Worm (Caenorhabditis elegans): ENCODE measurements around the gene nrde-2.

nrde-2 gene

ce11 chrII:10239595-10239994 lies 7.8 kb downstream of the nrde-2 start, which contains the start of gene mec-15:
TSS of gene mec-15 (minus strand) at chrII:10239695.
- TF ChIP-seq ceh-8 (GFP tag; optimal IDR thresholded peaks at IDR 0.05) (no peak), unc-130 (tag; optimal IDR thresholded peaks at IDR 0.05) (no peak), snpc-4 (tag; optimal IDR thresholded peaks at IDR 0.05) (no peak), vab-15 (tag; optimal IDR thresholded peaks at IDR 0.05) (no peak), mep-1 (tag; optimal IDR thresholded peaks at IDR 0.05) (no peak), C34B4.2 (tag; optimal IDR thresholded peaks at IDR 0.05) (no peak), nhr-12 (tag; optimal IDR thresholded peaks at IDR 0.05) (no peak), fkh-4 (tag; optimal IDR thresholded peaks at IDR 0.05; ENCODE audit: borderline replicate concordance) (no peak), Y116A8C.19 (tag; optimal IDR thresholded peaks at IDR 0.05; ENCODE audit: borderline replicate concordance) (no peak), nhr-20 (tag; optimal IDR thresholded peaks at IDR 0.05) (no peak), lin-35 (GFP tag; optimal IDR thresholded peaks at IDR 0.05) (no peak), nhr-47 (tag; optimal IDR thresholded peaks at IDR 0.05) (no peak), fkh-8 (tag; optimal IDR thresholded peaks at IDR 0.05) (no peak), unc-30 (tag; optimal IDR thresholded peaks at IDR 0.05) (no peak), pax-3 (tag; optimal IDR thresholded peaks at IDR 0.05) (no peak), blmp-1 (tag; optimal IDR thresholded peaks at IDR 0.05) (no peak), lsy-2 (tag; optimal IDR thresholded peaks at IDR 0.05) (no peak), ama-1 (optimal IDR thresholded peaks at IDR 0.05) (no peak)

DNA sequence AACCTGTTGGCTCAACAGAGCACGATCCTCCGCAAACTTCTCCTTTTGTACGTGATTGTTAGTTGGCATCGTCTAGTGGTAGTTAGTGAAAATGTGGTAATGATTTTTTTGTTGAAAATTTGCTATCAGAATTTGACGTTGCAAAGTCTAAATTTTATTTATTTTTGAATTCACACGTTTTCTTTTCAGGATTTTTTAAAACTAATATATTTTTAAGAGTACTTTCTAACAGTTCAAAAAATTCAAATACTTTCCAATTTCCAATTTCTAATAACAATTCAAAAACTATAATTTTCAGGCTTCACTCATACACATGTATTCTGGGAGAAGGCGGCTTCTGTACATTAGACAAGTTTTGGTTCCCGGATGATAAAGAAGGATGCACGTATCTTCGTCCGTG lies 13.0 kb downstream of the nrde-2 start, which contains the start of gene ubxn-5:
ubxn-5 (minus strand) TSS at position 101 of the 400 bp plus-strand sequence.
- no peak for TF ChIP-seq blmp-1 (tag; optimal IDR thresholded peaks at IDR 0.05)
- TF ChIP-seq F16B12.6 (tag; optimal IDR thresholded peaks at IDR 0.05), result no peak
- TF ChIP-seq efl-1 (optimal IDR thresholded peaks at IDR 0.05), result no peak
- no peak for TF ChIP-seq efl-1 (GFP tag; optimal IDR thresholded peaks at IDR 0.05 in 1 of 2)

- TF ChIP-seq elt-2 (tag; optimal IDR thresholded peaks at IDR 0.05), result peak; percentile 57
- no peak for TF ChIP-seq sup-37 (GFP tag; optimal IDR thresholded peaks at IDR 0.05)
Measured at ce11 chrII:10231874-10232273, 15.6 kb downstream of the nrde-2 start.

- TF ChIP-seq nhr-84 (tag; optimal IDR thresholded peaks at IDR 0.05), result no peak
- no peak for TF ChIP-seq zip-4 (GFP tag; optimal IDR thresholded peaks at IDR 0.05)
- no peak for TF ChIP-seq elt-3 (tag; optimal IDR thresholded peaks at IDR 0.05)
- TF ChIP-seq nhr-11 (tag; optimal IDR thresholded peaks at IDR 0.05), result no peak
- TF ChIP-seq isw-1 (GFP tag; IDR thresholded peaks at IDR 0.05), result no peak
- no peak for TF ChIP-seq nhr-237 (tag; optimal IDR thresholded peaks at IDR 0.05)
- TF ChIP-seq nhr-12 (tag; optimal IDR thresholded peaks at IDR 0.05), result no peak
- TF ChIP-seq unc-62 (GFP tag; optimal IDR thresholded peaks at IDR 0.05), result no peak
- no peak for TF ChIP-seq unc-30 (tag; optimal IDR thresholded peaks at IDR 0.05)
- no peak for TF ChIP-seq ama-1 (optimal IDR thresholded peaks at IDR 0.05)
- TF ChIP-seq irx-1 (tag; optimal IDR thresholded peaks at IDR 0.05), result no peak
- TF ChIP-seq Y116A8C.19 (tag; optimal IDR thresholded peaks at IDR 0.05; ENCODE audit: borderline replicate concordance), result no peak
- no peak for TF ChIP-seq lin-14 (GFP tag; optimal IDR thresholded peaks at IDR 0.05)
- no peak for TF ChIP-seq C34B4.2 (tag; optimal IDR thresholded peaks at IDR 0.05)
- TF ChIP-seq ces-1 (GFP tag; optimal IDR thresholded peaks at IDR 0.05), result no peak
Measured at ce11 chrII:10230972-10231371, 16.5 kb downstream of the nrde-2 start, which contains the start of gene T01E8.8. TSS of gene T01E8.8 (plus strand) at chrII:10231272.

- TF ChIP-seq rnt-1 (tag; optimal IDR thresholded peaks at IDR 0.05) (no peak), lsy-2 (tag; optimal IDR thresholded peaks at IDR 0.05) (no peak), lin-14 (GFP tag; optimal IDR thresholded peaks at IDR 0.05) (no peak), Y116A8C.19 (tag; optimal IDR thresholded peaks at IDR 0.05; ENCODE audit: borderline replicate concordance) (no peak), unc-98 (GFP tag; IDR thresholded peaks at IDR 0.05) (no peak), nhr-237 (tag; optimal IDR thresholded peaks at IDR 0.05) (no peak), C04F5.9 (tag; optimal IDR thresholded peaks at IDR 0.05) (no peak), isw-1 (GFP tag; IDR thresholded peaks at IDR 0.05) (no peak), hpl-2 (GFP tag; optimal IDR thresholded peaks at IDR 0.05) (no peak)
Measured at ce11 chrII:10227030-10227429, 20.4 kb downstream of the nrde-2 start, which contains the start of gene srh-135. TSS of gene srh-135 (minus strand) at chrII:10227130.
